Fruit fly (Drosophila melanogaster) whole organism, embryonic: ENCODE results near the gene Syt12.

ENCODE experiments used
- CG1024 ChIP-seq: fragments of 200-800 bp; sonication (Bioruptor generic); IDR thresholded peaks from 2 replicates; pipeline ENCODE4 v1.3.6; 2022; ENCODE audit warnings: missing biosample characterization, missing genetic modification characterization
- CG11695 ChIP-seq: fragments of 200-800 bp; sonication (Bioruptor generic); IDR thresholded peaks from 3 replicates; pipeline ENCODE4 v1.3.6; 2022; ENCODE audit warnings: missing biosample characterization, missing genetic modification characterization
- CG12236 ChIP-seq: fragments of 200-800 bp; sonication (Bioruptor generic); optimal IDR thresholded peaks from 2 replicates; lab custom pipeline; 2016; ENCODE audit warnings: missing biosample characterization, missing genetic modification characterization
- CG15011 ChIP-seq: fragments of 200-800 bp; sonication (Bioruptor generic); optimal IDR thresholded peaks from 3 replicates; lab custom pipeline; 2018; ENCODE audit warnings: missing biosample characterization, mild to moderate bottlenecking, missing genetic modification characterization
- CG15073 ChIP-seq: fragments of 200-800 bp; sonication (Bioruptor generic); optimal IDR thresholded peaks from 2 replicates; lab custom pipeline; 2016; ENCODE audit warnings: missing biosample characterization, missing genetic modification characterization
- CG15269 ChIP-seq: fragments of 200-800 bp; sonication (Bioruptor generic); optimal IDR thresholded peaks from 2 replicates; lab custom pipeline; 2018; ENCODE audit warnings: missing biosample characterization, mild to moderate bottlenecking, missing genetic modification characterization, moderate library complexity
- CG1647 ChIP-seq: fragments of 200-800 bp; sonication (Bioruptor generic); optimal IDR thresholded peaks from 3 replicates; lab custom pipeline; 2016; ENCODE audit warnings: missing biosample characterization, missing genetic modification characterization
- CG17359 ChIP-seq: fragments of 200-800 bp; sonication (Bioruptor generic); optimal IDR thresholded peaks from 3 replicates; lab custom pipeline; 2018; ENCODE audit warnings: missing biosample characterization, mild to moderate bottlenecking, missing genetic modification characterization, moderate library complexity
- CG1792 ChIP-seq: fragments of 200-800 bp; sonication (Bioruptor generic); optimal IDR thresholded peaks from 2 replicates; lab custom pipeline; 2016; ENCODE audit warnings: missing biosample characterization, missing genetic modification characterization
- CG18011 ChIP-seq: fragments of 200-800 bp; sonication (Bioruptor generic); optimal IDR thresholded peaks from 2 replicates; lab custom pipeline; 2017; ENCODE audit warnings: missing biosample characterization, missing genetic modification characterization, mild to moderate bottlenecking, moderate library complexity, missing genotype
- CG3163 ChIP-seq: fragments of 200-800 bp; sonication (Bioruptor generic); optimal IDR thresholded peaks from 3 replicates; lab custom pipeline; 2016; ENCODE audit warnings: missing biosample characterization, missing genetic modification characterization
- CG4730 ChIP-seq: fragments of 200-800 bp; sonication (Bioruptor generic); IDR thresholded peaks from 2 replicates; pipeline ENCODE4 v1.3.6; 2022; ENCODE audit warnings: missing biosample characterization, missing genetic modification characterization
- CG6854 ChIP-seq: fragments of 200-800 bp; sonication (Bioruptor generic); optimal IDR thresholded peaks from 3 replicates; lab custom pipeline; 2017; ENCODE audit warnings: missing biosample characterization, mild to moderate bottlenecking, missing genetic modification characterization
- CG7556 ChIP-seq: fragments of 200-800 bp; sonication (Bioruptor generic); optimal IDR thresholded peaks from 2 replicates; lab custom pipeline; 2017; ENCODE audit warnings: missing biosample characterization, mild to moderate bottlenecking, missing genetic modification characterization
- CG7745 ChIP-seq: fragments of 200-800 bp; sonication (Bioruptor generic); optimal IDR thresholded peaks from 2 replicates; lab custom pipeline; 2018; ENCODE audit warnings: missing biosample characterization, mild to moderate bottlenecking, missing genetic modification characterization, moderate library complexity
- CG7987 ChIP-seq: fragments of 200-800 bp; sonication (Bioruptor generic); optimal IDR thresholded peaks from 2 replicates; lab custom pipeline; 2018; ENCODE audit warnings: missing biosample characterization, mild to moderate bottlenecking, missing genetic modification characterization, moderate library complexity
- CG9215 ChIP-seq: fragments of 200-800 bp; sonication (Bioruptor generic); IDR thresholded peaks from 2 replicates; pipeline ENCODE4 v1.3.6; 2022; ENCODE audit warnings: missing biosample characterization, missing genetic modification characterization
- Deaf1 ChIP-seq: fragments of 200-800 bp; optimal IDR thresholded peaks from 3 replicates; lab custom pipeline; 2019; ENCODE audit warnings: missing biosample characterization, mild to moderate bottlenecking, missing genetic modification characterization, moderate library complexity
- Dfd ChIP-seq, 2 experiments: fragments of >200 bp; optimal IDR thresholded peaks; 2 replicates each; lab custom pipeline; 2017; ENCODE audit warnings: missing biosample characterization in 2 of 2, missing genetic modification characterization in 2 of 2
- Dref ChIP-seq: fragments of 200-800 bp; sonication (Bioruptor generic); IDR thresholded peaks from 2 replicates; pipeline ENCODE4 v1.3.6; 2022; ENCODE audit warnings: missing biosample characterization, missing genetic modification characterization
- E2f1 ChIP-seq: fragments of 200-800 bp; sonication (Bioruptor generic); IDR thresholded peaks from 2 replicates; pipeline ENCODE4 v1.3.6; 2022; ENCODE audit warnings: missing biosample characterization, missing genetic modification characterization
- ERR ChIP-seq: fragments of 200-800 bp; sonication (Bioruptor generic); optimal IDR thresholded peaks from 2 replicates; lab custom pipeline; 2016; ENCODE audit warnings: missing biosample characterization, missing genetic modification characterization
- Fer2 ChIP-seq: fragments of 200-800 bp; sonication (Bioruptor generic); optimal IDR thresholded peaks from 2 replicates; lab custom pipeline; 2018; ENCODE audit warnings: missing biosample characterization, mild to moderate bottlenecking, missing genetic modification characterization, moderate library complexity
- Fer3 ChIP-seq: fragments of 200-800 bp; sonication (Bioruptor generic); optimal IDR thresholded peaks from 2 replicates; lab custom pipeline; 2018; ENCODE audit warnings: missing biosample characterization, mild to moderate bottlenecking, missing genetic modification characterization, moderate library complexity
- HHEX ChIP-seq: fragments of 200-800 bp; sonication (Bioruptor generic); optimal IDR thresholded peaks from 3 replicates; lab custom pipeline; 2017; ENCODE audit warnings: missing biosample characterization, mild to moderate bottlenecking, missing genetic modification characterization, missing genetic modification reagents
- NFAT ChIP-seq: fragments of 200-800 bp; sonication (Bioruptor generic); IDR thresholded peaks from 2 replicates; pipeline ENCODE4 v1.3.6; 2022; ENCODE audit warnings: missing biosample characterization, missing genetic modification characterization
- NfI ChIP-seq: fragments of 200-800 bp; sonication (Bioruptor generic); optimal IDR thresholded peaks from 3 replicates; lab custom pipeline; 2018; ENCODE audit warnings: missing biosample characterization, mild to moderate bottlenecking, missing genetic modification characterization, moderate library complexity
- Ravus ChIP-seq: fragments of 200-800 bp; sonication (Bioruptor generic); IDR thresholded peaks from 2 replicates; pipeline ENCODE4 v1.3.6; 2022; ENCODE audit warnings: missing biosample characterization, missing genetic modification characterization
- Sry-β ChIP-seq: fragments of 200-800 bp; sonication (Bioruptor generic); optimal IDR thresholded peaks from 2 replicates; lab custom pipeline; 2018; ENCODE audit warnings: missing biosample characterization, mild to moderate bottlenecking, missing genetic modification characterization, moderate library complexity
- Stat92E ChIP-seq, 3 experiments: fragments of >200 bp in 2 of 3; fragments of 200-800 bp in 1 of 3; sonication (Bioruptor generic) in 1 of 3; optimal IDR thresholded peaks; 2 replicates each; lab custom pipeline; 2017 to 2019; ENCODE audit warnings: missing biosample characterization in 3 of 3, missing genetic modification characterization in 3 of 3, mild to moderate bottlenecking in 1 of 3, moderate library complexity in 1 of 3
- Taf1 ChIP-seq: fragments of 200-800 bp; sonication (Bioruptor generic); IDR thresholded peaks from 2 replicates; pipeline ENCODE4 v1.3.6; 2022; ENCODE audit warnings: missing biosample characterization, missing genetic modification characterization
- ap ChIP-seq: fragments of 200-800 bp; sonication (Bioruptor generic); IDR thresholded peaks from 2 replicates; pipeline ENCODE4 v1.3.6; 2022; ENCODE audit warnings: missing biosample characterization, missing genetic modification characterization
- caup ChIP-seq: fragments of 200-800 bp; sonication (Bioruptor generic); optimal IDR thresholded peaks from 3 replicates; lab custom pipeline; 2017; ENCODE audit warnings: missing biosample characterization, mild to moderate bottlenecking, missing genetic modification characterization, moderate library complexity; ENCODE audit not compliant: severe bottlenecking
- chif ChIP-seq, 2 experiments: fragments of 200-800 bp; sonication (Bioruptor generic); optimal IDR thresholded peaks; 3 replicates each; lab custom pipeline; 2016; ENCODE audit warnings: missing biosample characterization in 2 of 2, missing genetic modification characterization in 2 of 2
- dati ChIP-seq: fragments of 200-800 bp; sonication (Bioruptor generic); IDR thresholded peaks from 2 replicates; pipeline ENCODE4 v1.3.6; 2022; ENCODE audit warnings: missing biosample characterization, missing genetic modification characterization
- dmrt11E ChIP-seq: fragments of 200-800 bp; sonication (Bioruptor generic); optimal IDR thresholded peaks from 3 replicates; lab custom pipeline; 2018; ENCODE audit warnings: missing biosample characterization, mild to moderate bottlenecking, missing genetic modification characterization, moderate library complexity
- eve ChIP-seq, 2 experiments: fragments of >200 bp; optimal IDR thresholded peaks; 2 replicates each; lab custom pipeline; 2017; ENCODE audit warnings: missing biosample characterization in 2 of 2, missing genetic modification characterization in 2 of 2
- exex ChIP-seq: fragments of 200-800 bp; sonication (Bioruptor generic); optimal IDR thresholded peaks from 4 replicates; lab custom pipeline; 2018; ENCODE audit warnings: missing biosample characterization, mild to moderate bottlenecking, missing genetic modification characterization, moderate library complexity
- fd96Cb ChIP-seq: fragments of 200-800 bp; sonication (Bioruptor generic); optimal IDR thresholded peaks from 2 replicates; lab custom pipeline; 2018; ENCODE audit warnings: missing biosample characterization, mild to moderate bottlenecking, missing genetic modification characterization, moderate library complexity
- grn ChIP-seq: fragments of 200-800 bp; sonication (Bioruptor generic); optimal IDR thresholded peaks from 3 replicates; lab custom pipeline; 2017; ENCODE audit warnings: missing biosample characterization, missing genetic modification characterization
- gsb-n ChIP-seq: fragments of 200-800 bp; sonication (Bioruptor generic); optimal IDR thresholded peaks from 3 replicates; lab custom pipeline; 2018; ENCODE audit warnings: missing biosample characterization, mild to moderate bottlenecking, missing genetic modification characterization
- gt ChIP-seq: fragments of 200-800 bp; sonication (Bioruptor generic); IDR thresholded peaks from 2 replicates; pipeline ENCODE4 v1.3.6; 2022; ENCODE audit warnings: missing biosample characterization, missing genetic modification characterization
- nerfin-2 ChIP-seq: fragments of 200-800 bp; sonication (Bioruptor generic); IDR thresholded peaks from 2 replicates; pipeline ENCODE4 v1.3.6; 2022; ENCODE audit warnings: missing biosample characterization, missing genetic modification characterization; ENCODE audit not compliant: partially characterized antibody
- phol ChIP-seq: fragments of 200-800 bp; sonication (Bioruptor generic); optimal IDR thresholded peaks from 3 replicates; lab custom pipeline; 2018; ENCODE audit warnings: missing biosample characterization, mild to moderate bottlenecking, missing genetic modification characterization, moderate library complexity
- pum ChIP-seq: fragments of 200-800 bp; sonication (Bioruptor generic); optimal IDR thresholded peaks from 2 replicates; lab custom pipeline; 2016; ENCODE audit warnings: missing biosample characterization, missing genetic modification characterization
- repo ChIP-seq: fragments of 200-800 bp; sonication (Bioruptor generic); optimal IDR thresholded peaks from 2 replicates; lab custom pipeline; 2016; ENCODE audit warnings: missing biosample characterization, missing genetic modification characterization
- seq ChIP-seq: fragments of 200-800 bp; sonication (Bioruptor generic); IDR thresholded peaks from 2 replicates; pipeline ENCODE4 v1.3.6; 2022; ENCODE audit warnings: missing biosample characterization, missing genetic modification characterization
- slp2 ChIP-seq: fragments of 200-800 bp; sonication (Bioruptor generic); optimal IDR thresholded peaks from 2 replicates; lab custom pipeline; 2016; ENCODE audit warnings: missing biosample characterization, missing genetic modification characterization
- sqz ChIP-seq: fragments of 200-800 bp; sonication (Bioruptor generic); optimal IDR thresholded peaks from 3 replicates; lab custom pipeline; 2018; ENCODE audit warnings: missing biosample characterization, mild to moderate bottlenecking, missing genetic modification characterization
- tll ChIP-seq, 2 experiments: fragments of 200-800 bp in 1 of 2; fragments of >200 bp in 1 of 2; sonication (Bioruptor generic) in 1 of 2; optimal IDR thresholded peaks; 2 replicates each; lab custom pipeline; 2017 to 2019; ENCODE audit warnings: missing biosample characterization in 2 of 2, missing genetic modification characterization in 2 of 2, mild to moderate bottlenecking in 1 of 2, moderate library complexity in 1 of 2

Gene Syt12

dm6 chrX:13383770-13384169 lies 24.7 kb downstream of the Syt12 start (continued):
- TF ChIP-seq ERR (peak; percentile 55), exex (tag; lab: Kevin White, UChicago) (peak; percentile 20), caup (peak; percentile 56), CG1792 (GFP tag; lab: Kevin White, UChicago) (no peak), chif (GFP tag; optimal IDR thresholded peaks at IDR 0.05; lab: Kevin White, UChicago) (peak; percentile 19 to 23), E2f1 (peak; percentile 51), pum (GFP tag; lab: Kevin White, UChicago) (peak; percentile 64), Fer3 (peak; percentile 32), CG12236 (GFP tag; lab: Kevin White, UChicago) (peak; percentile 18), CG1647 (GFP tag; lab: Kevin White, UChicago) (peak; percentile 43), slp2 (GFP tag; lab: Kevin White, UChicago) (peak; percentile 35), Sry-β (GFP tag; lab: Kevin White, UChicago) (no peak), fd96Cb (tag; lab: Kevin White, UChicago) (no peak), CG7745 (tag; lab: Kevin White, UChicago) (no peak), CG15269 (tag; lab: Kevin White, UChicago) (peak; percentile 53), gt (GFP tag; lab: Robert Waterston, UW) (no peak), CG4730 (peak; percentile 40; the same call in 1 of the 2 replicates), seq (GFP tag; lab: Robert Waterston, UW) (no peak), CG17359 (no peak), CG6854 (GFP tag; lab: Kevin White, UChicago) (no peak), CG1024 (GFP tag; lab: Robert Waterston, UW) (peak; percentile 20; the same call in 1 of the 2 replicates), Fer2 (tag; lab: Kevin White, UChicago) (no peak), nerfin-2 (GFP tag; lab: Robert Waterston, UW) (no peak), ap (GFP tag; lab: Robert Waterston, UW) (0 out of 2 replicates have a peak, but pooled peaks have one; percentile 9), Dref (GFP tag; lab: Robert Waterston, UW) (peak; percentile 37; the same call in 1 of the 2 replicates), HHEX (GFP tag; lab: Kevin White, UChicago) (peak; percentile 40), NFAT (GFP tag; lab: Robert Waterston, UW) (peak; percentile 83), phol (tag; lab: Kevin White, UChicago) (no peak), dati (GFP tag; lab: Robert Waterston, UW) (0 out of 2 replicates have a peak, but pooled peaks have one; percentile 45), Stat92E (GFP tag; optimal IDR thresholded peaks at IDR 0.05; lab: Kevin White, UChicago) (no peak), CG7556 (no peak), CG18011 (GFP tag; lab: Kevin White, UChicago) (no peak), CG7987 (GFP tag; lab: Kevin White, UChicago) (peak; percentile 63), dmrt11E (tag; lab: Kevin White, UChicago) (no peak), NfI (peak; percentile 50), Ravus (no peak), Dfd (GFP tag; optimal IDR thresholded peaks at IDR 0.05; lab: Kevin White, UChicago) (no peak), CG9215 (no peak), Deaf1 (tag; lab: Kevin White, UChicago) (peak; percentile 18), eve (GFP tag; optimal IDR thresholded peaks at IDR 0.05; lab: Kevin White, UChicago) (peak in 1 of 2 experiments; percentile 82), repo (GFP tag; lab: Kevin White, UChicago) (no peak), tll (GFP tag; optimal IDR thresholded peaks at IDR 0.05; lab: Kevin White, UChicago) (no peak), CG3163 (GFP tag; lab: Kevin White, UChicago) (peak; percentile 46), grn (GFP tag; lab: Kevin White, UChicago) (no peak), CG11695 (GFP tag; lab: Robert Waterston, UW) (peak; percentile 59), sqz (GFP tag; lab: Kevin White, UChicago) (no peak), gsb-n (tag; lab: Kevin White, UChicago) (no peak), CG15011 (GFP tag; lab: Kevin White, UChicago) (no peak), CG15073 (GFP tag; lab: Kevin White, UChicago) (peak; percentile 100), Taf1 (GFP tag; lab: Robert Waterston, UW) (peak; percentile 43; the same call in 1 of the 2 replicates)
